Worm (Caenorhabditis elegans): Measurements from ENCODE around the gene smg-8.

DNA sequence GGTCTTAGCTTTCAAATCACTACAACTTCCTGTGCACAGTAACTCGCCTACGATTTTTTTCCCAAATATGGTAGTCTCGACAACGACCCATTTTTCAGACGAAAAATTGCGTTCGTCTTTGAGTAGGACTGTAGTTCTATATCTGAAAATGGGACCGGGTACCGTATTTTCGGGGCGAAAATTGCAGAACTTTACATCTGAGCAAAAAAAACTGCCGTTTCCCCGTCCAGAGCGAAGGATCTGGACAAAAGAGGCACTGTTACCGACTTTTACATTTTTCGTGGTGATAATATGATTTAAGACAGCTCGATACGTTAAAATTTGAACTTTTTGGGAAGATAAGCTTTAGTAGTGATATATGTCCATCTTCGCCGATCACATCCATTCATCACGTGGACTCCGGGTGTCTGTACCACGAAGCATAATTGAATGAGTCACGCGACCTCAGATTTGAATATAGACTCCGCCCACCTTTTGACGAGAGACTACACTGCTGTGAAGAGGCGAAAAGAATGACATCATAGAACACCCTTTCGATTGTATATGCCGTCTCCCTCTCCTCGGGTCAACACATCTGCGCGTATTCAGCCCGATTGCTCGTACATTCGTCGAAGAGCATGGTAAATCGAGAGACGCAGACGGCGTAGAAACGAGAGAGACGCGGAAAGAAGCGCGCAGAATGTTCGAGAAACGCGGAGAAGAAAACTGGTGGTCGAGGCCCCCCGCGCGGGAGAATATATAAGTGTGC lies 36.3 kb upstream of the smg-8 start:
- no peak for TF ChIP-seq tab-1 (GFP tag; IDR thresholded peaks at IDR 0.05)
- TF ChIP-seq ref-1 (GFP tag; conservative IDR thresholded peaks at IDR 0.05), result no peak
- no peak for TF ChIP-seq flt-1 (GFP tag; IDR thresholded peaks at IDR 0.05)
- TF ChIP-seq klf-2 (GFP tag; conservative IDR thresholded peaks at IDR 0.05), result no peak
- TF ChIP-seq T22C8.4 (GFP tag; IDR thresholded peaks at IDR 0.05), result no peak

Measured in whole organism, midembryonic.